Worm (Caenorhabditis elegans) whole organism, L1 larva: ENCODE results near the gene srsx-25.

ENCODE experiments used
- C16A3.4 ChIP-seq: fragments of 150-350 bp; optimal IDR thresholded peaks from 2 replicates; lab custom pipeline; 2014; ENCODE audit warnings: missing biosample characterization, missing genetic modification characterization
- Y116A8C.19 ChIP-seq: sonication (generic microtip); optimal IDR thresholded peaks from 2 replicates; lab custom pipeline; 2016; ENCODE audit warnings: missing compliant biosample characterization, missing genetic modification characterization, borderline replicate concordance
- aha-1 ChIP-seq: fragments of 150-350 bp; optimal IDR thresholded peaks from 2 replicates; lab custom pipeline; 2014; ENCODE audit warnings: missing biosample characterization, missing genetic modification characterization
- aly-2 ChIP-seq: fragments of 150-350 bp; optimal IDR thresholded peaks from 2 replicates; lab custom pipeline; 2014; ENCODE audit warnings: missing biosample characterization, missing genetic modification characterization
- blmp-1 ChIP-seq: fragments of 150-350 bp; optimal IDR thresholded peaks from 2 replicates; lab custom pipeline; 2014; ENCODE audit warnings: missing biosample characterization, missing genetic modification characterization
- ceh-63 ChIP-seq: fragments of 200-800 bp; sonication (Bioruptor generic); optimal IDR thresholded peaks from 2 replicates; lab custom pipeline; 2018; ENCODE audit warnings: mild to moderate bottlenecking, missing genetic modification characterization, missing compliant biosample characterization
- ceh-8 ChIP-seq: fragments of 200-800 bp; sonication (Bioruptor generic); optimal IDR thresholded peaks from 2 replicates; lab custom pipeline; 2018; ENCODE audit warnings: mild to moderate bottlenecking, missing genetic modification characterization, moderate library complexity, missing compliant biosample characterization
- ceh-88 ChIP-seq: fragments of 200-800 bp; sonication (Bioruptor generic); IDR thresholded peaks from 2 replicates; pipeline ENCODE4 v1.3.6; 2022; ENCODE audit warnings: missing genetic modification characterization, missing compliant biosample characterization
- ces-1 ChIP-seq: fragments of 150-350 bp; optimal IDR thresholded peaks from 2 replicates; lab custom pipeline; 2014; ENCODE audit warnings: missing biosample characterization, missing genetic modification reagents, missing genetic modification characterization
- efl-3 ChIP-seq: fragments of 200-800 bp; sonication (Bioruptor generic); optimal IDR thresholded peaks from 2 replicates; lab custom pipeline; 2018; ENCODE audit warnings: mild to moderate bottlenecking, missing genetic modification characterization, missing compliant biosample characterization
- egl-13 ChIP-seq: sonication (generic microtip); optimal IDR thresholded peaks from 2 replicates; lab custom pipeline; 2016; ENCODE audit warnings: missing genotype, missing genetic modification reagents, missing genetic modification characterization, missing compliant biosample characterization
- egl-27 ChIP-seq, 2 experiments: fragments of 150-350 bp in 1 of 2; sonication (generic microtip); optimal IDR thresholded peaks; 3 replicates each; lab custom pipeline; 2017 to 2018; ENCODE audit warnings: missing biosample characterization in 2 of 2, missing genetic modification characterization in 2 of 2, missing genetic modification reagents in 2 of 2
- elt-2 ChIP-seq: sonication (generic microtip); optimal IDR thresholded peaks from 2 replicates; lab custom pipeline; 2016; ENCODE audit warnings: missing genetic modification characterization, mild to moderate bottlenecking, inconsistent platforms, missing compliant biosample characterization, missing genetic modification reagents
- ets-5 ChIP-seq: fragments of 200-800 bp; sonication (Bioruptor generic); IDR thresholded peaks from 2 replicates; pipeline ENCODE4 v1.3.6; 2022; ENCODE audit warnings: missing genetic modification characterization, missing compliant biosample characterization
- fkh-4 ChIP-seq: sonication (generic microtip); optimal IDR thresholded peaks from 2 replicates; lab custom pipeline; 2016; ENCODE audit warnings: missing compliant biosample characterization, missing genetic modification characterization, borderline replicate concordance
- fkh-8 ChIP-seq: sonication (generic microtip); optimal IDR thresholded peaks from 2 replicates; lab custom pipeline; 2016; ENCODE audit warnings: mild to moderate bottlenecking, missing genetic modification characterization, missing compliant biosample characterization
- fos-1 ChIP-seq: fragments of 150-350 bp; optimal IDR thresholded peaks from 2 replicates; lab custom pipeline; 2014; ENCODE audit warnings: missing biosample characterization, missing genetic modification characterization
- grh-1 ChIP-seq: fragments of 200-800 bp; sonication (Bioruptor generic); IDR thresholded peaks from 2 replicates; pipeline ENCODE4 v1.3.6; 2022; ENCODE audit warnings: missing genetic modification reagents, missing genetic modification characterization, missing compliant biosample characterization
- hlh-17 ChIP-seq: fragments of 200-800 bp; sonication (Bioruptor generic); optimal IDR thresholded peaks from 2 replicates; lab custom pipeline; 2018; ENCODE audit warnings: missing genetic modification characterization, mild to moderate bottlenecking, missing compliant biosample characterization, moderate library complexity, borderline replicate concordance
- hlh-4 ChIP-seq: sonication (generic microtip); optimal IDR thresholded peaks from 2 replicates; lab custom pipeline; 2016; ENCODE audit warnings: mild to moderate bottlenecking, missing genetic modification characterization, missing compliant biosample characterization
- hpl-2 ChIP-seq: fragments of 150-350 bp; optimal IDR thresholded peaks from 2 replicates; lab custom pipeline; 2014; ENCODE audit warnings: missing biosample characterization, missing genetic modification reagents, missing genetic modification characterization
- irx-1 ChIP-seq: sonication (generic microtip); optimal IDR thresholded peaks from 2 replicates; lab custom pipeline; 2016; ENCODE audit warnings: missing genetic modification characterization, missing compliant biosample characterization
- isw-1 ChIP-seq: fragments of 200-800 bp; sonication (Bioruptor generic); IDR thresholded peaks from 2 replicates; pipeline ENCODE4 v1.3.6; 2022; ENCODE audit warnings: missing genetic modification characterization, missing compliant biosample characterization
- jun-1 ChIP-seq: fragments of 150-350 bp; optimal IDR thresholded peaks from 2 replicates; lab custom pipeline; 2014; ENCODE audit warnings: missing biosample characterization, missing genetic modification reagents, missing genetic modification characterization
- lin-14 ChIP-seq: fragments of 200-800 bp; sonication (Bioruptor generic); optimal IDR thresholded peaks from 2 replicates; lab custom pipeline; 2018; ENCODE audit warnings: mild to moderate bottlenecking, missing genetic modification characterization, moderate library complexity, missing compliant biosample characterization
- mdl-1 ChIP-seq, 2 experiments: fragments of 150-350 bp; optimal IDR thresholded peaks; 2 replicates each; lab custom pipeline; 2014 to 2017; ENCODE audit warnings: missing biosample characterization in 2 of 2, missing genetic modification characterization in 2 of 2, inconsistent platforms in 1 of 2
- mep-1 ChIP-seq: fragments of 150-350 bp; optimal IDR thresholded peaks from 2 replicates; lab custom pipeline; 2014; ENCODE audit warnings: missing biosample characterization, missing genetic modification characterization
- nhr-11 ChIP-seq: fragments of 150-350 bp; optimal IDR thresholded peaks from 2 replicates; lab custom pipeline; 2014; ENCODE audit warnings: missing biosample characterization, missing genetic modification characterization
- nhr-20 ChIP-seq: sonication (generic microtip); optimal IDR thresholded peaks from 2 replicates; lab custom pipeline; 2016; ENCODE audit warnings: mild to moderate bottlenecking, missing genetic modification characterization, missing compliant biosample characterization
- nhr-237 ChIP-seq: fragments of 150-350 bp; optimal IDR thresholded peaks from 2 replicates; lab custom pipeline; 2014; ENCODE audit warnings: missing biosample characterization, missing genetic modification characterization
- nhr-28 ChIP-seq: fragments of 150-350 bp; optimal IDR thresholded peaks from 2 replicates; lab custom pipeline; 2014; ENCODE audit warnings: missing biosample characterization, missing genetic modification characterization
- nhr-77 ChIP-seq: fragments of 150-350 bp; optimal IDR thresholded peaks from 2 replicates; lab custom pipeline; 2014; ENCODE audit warnings: missing biosample characterization, missing genetic modification characterization
- nhr-84 ChIP-seq: sonication (generic microtip); optimal IDR thresholded peaks from 2 replicates; lab custom pipeline; 2017; ENCODE audit warnings: missing biosample characterization, missing genetic modification characterization
- nhr-85 ChIP-seq: sonication (generic microtip); peaks from one replicate; lab custom pipeline; 2016; ENCODE audit warnings: missing genetic modification characterization, inconsistent platforms, missing compliant biosample characterization
- nhr-90 ChIP-seq: sonication (generic microtip); optimal IDR thresholded peaks from 2 replicates; lab custom pipeline; 2016; ENCODE audit warnings: mild to moderate bottlenecking, missing genetic modification characterization, missing compliant biosample characterization; ENCODE audit not compliant: poor library complexity
- pax-3 ChIP-seq: fragments of 200-800 bp; sonication (Bioruptor generic); optimal IDR thresholded peaks from 2 replicates; lab custom pipeline; 2018; ENCODE audit warnings: mild to moderate bottlenecking, missing genetic modification characterization, moderate library complexity, missing compliant biosample characterization
- pqm-1 ChIP-seq: sonication (generic microtip); optimal IDR thresholded peaks from 3 replicates; lab custom pipeline; 2017; ENCODE audit warnings: missing biosample characterization, missing genetic modification characterization
- rnt-1 ChIP-seq: sonication (generic microtip); optimal IDR thresholded peaks from 2 replicates; lab custom pipeline; 2016; ENCODE audit warnings: mild to moderate bottlenecking, missing genetic modification characterization, moderate library complexity, missing compliant biosample characterization
- snpc-4 ChIP-seq: fragments of 150-350 bp; optimal IDR thresholded peaks from 2 replicates; lab custom pipeline; 2014; ENCODE audit warnings: missing biosample characterization, missing genetic modification characterization
- snu-23 ChIP-seq: sonication (generic microtip); optimal IDR thresholded peaks from 2 replicates; lab custom pipeline; 2016; ENCODE audit warnings: missing genetic modification characterization, missing compliant biosample characterization
- sox-4 ChIP-seq: sonication (generic microtip); optimal IDR thresholded peaks from 2 replicates; lab custom pipeline; 2016; ENCODE audit warnings: missing genetic modification characterization, missing compliant biosample characterization
- sptf-1 ChIP-seq: fragments of 150-350 bp; optimal IDR thresholded peaks from 2 replicates; lab custom pipeline; 2014; ENCODE audit warnings: missing biosample characterization, missing genetic modification characterization
- swsn-7 ChIP-seq: sonication (generic microtip); optimal IDR thresholded peaks from 2 replicates; lab custom pipeline; 2016; ENCODE audit warnings: missing genetic modification characterization, missing compliant biosample characterization
- tlp-1 ChIP-seq: fragments of 150-350 bp; optimal IDR thresholded peaks from 2 replicates; lab custom pipeline; 2014; ENCODE audit warnings: missing biosample characterization, missing genetic modification characterization
- unc-130 ChIP-seq: fragments of 150-350 bp; optimal IDR thresholded peaks from 2 replicates; lab custom pipeline; 2017; ENCODE audit warnings: missing biosample characterization, missing genetic modification characterization, inconsistent platforms
- unc-30 ChIP-seq: sonication (generic microtip); optimal IDR thresholded peaks from 2 replicates; lab custom pipeline; 2017; ENCODE audit warnings: missing biosample characterization, missing genetic modification characterization
- unc-98 ChIP-seq: fragments of 200-800 bp; sonication (Bioruptor generic); IDR thresholded peaks from 2 replicates; pipeline ENCODE4 v1.3.6; 2022; ENCODE audit warnings: missing genetic modification characterization, missing compliant biosample characterization
- vab-15 ChIP-seq: sonication (generic microtip); optimal IDR thresholded peaks from 2 replicates; lab custom pipeline; 2017; ENCODE audit warnings: missing genotype, mild to moderate bottlenecking, missing genetic modification characterization, missing compliant biosample characterization
- zag-1 ChIP-seq: fragments of 150-350 bp; optimal IDR thresholded peaks from 2 replicates; lab custom pipeline; 2014; ENCODE audit warnings: missing biosample characterization, missing genetic modification characterization
- ztf-11 ChIP-seq, 2 experiments: sonication (generic microtip); optimal IDR thresholded peaks; 2 replicates each; lab custom pipeline; 2016 to 2017; ENCODE audit warnings: missing genetic modification characterization in 2 of 2, missing biosample characterization in 1 of 2, missing compliant biosample characterization in 1 of 2

srsx-25 gene

DNA sequence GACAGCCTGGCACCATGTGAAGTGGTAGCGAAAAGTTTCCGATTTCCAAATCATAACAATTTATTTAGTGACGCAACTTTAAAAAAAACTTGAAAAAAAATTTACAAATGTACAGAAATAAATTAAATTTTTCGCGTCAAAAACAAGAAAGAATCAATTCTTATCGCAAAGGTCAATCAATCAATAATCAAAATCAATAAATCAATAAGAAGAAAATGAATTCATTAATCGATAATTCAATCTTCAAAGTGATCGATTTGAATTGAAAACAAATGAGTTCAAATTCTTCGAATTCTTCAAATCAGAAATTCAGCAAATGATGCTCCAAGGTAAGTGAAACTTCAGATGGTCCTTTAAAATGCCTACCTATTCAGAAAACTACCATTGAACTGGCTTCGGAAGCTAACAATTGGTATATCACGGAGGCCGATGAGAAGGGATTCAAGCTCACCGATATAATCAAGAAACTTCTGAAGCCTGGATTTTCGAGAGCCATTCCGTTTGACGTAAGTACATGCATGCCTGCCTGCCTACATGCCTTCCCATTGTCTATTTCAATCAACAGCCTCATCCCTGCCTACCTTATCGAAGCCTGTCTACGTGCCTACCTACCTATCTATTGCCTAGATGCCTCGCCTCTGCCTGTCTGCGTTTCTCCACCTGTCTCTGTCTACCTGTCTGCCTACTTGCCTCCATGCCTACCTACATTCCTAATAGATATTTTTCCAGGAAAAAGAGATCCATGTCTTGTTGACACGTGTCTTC, 44.9 kb upstream of the srsx-25 start:
- no peak for TF ChIP-seq unc-30 (tag; lab: Kevin White, UChicago)
- TF ChIP-seq zag-1 (tag; lab: Kevin White, UChicago), result no peak
- no peak for TF ChIP-seq lin-14 (GFP tag; lab: Kevin White, UChicago)
- TF ChIP-seq nhr-237 (tag; lab: Kevin White, UChicago), result no peak
- TF ChIP-seq tlp-1 (tag; lab: Kevin White, UChicago), result no peak
- no peak for TF ChIP-seq fkh-8 (tag; lab: Kevin White, UChicago)
- no peak for TF ChIP-seq elt-2 (tag; lab: Kevin White, UChicago)
- TF ChIP-seq vab-15 (tag; lab: Kevin White, UChicago), result no peak
- no peak for TF ChIP-seq ets-5 (GFP tag; lab: Robert Waterston, UW)
- TF ChIP-seq nhr-28, result no peak

ce11 chrIV:13322429-13322828, 42.5 kb upstream of the srsx-25 start:
- peak; percentile 6 for TF ChIP-seq C16A3.4 (tag; lab: Kevin White, UChicago)
- TF ChIP-seq pqm-1 (tag; lab: Kevin White, UChicago), result no peak
- TF ChIP-seq nhr-11, result peak; percentile 55
- TF ChIP-seq irx-1, result no peak
- no peak for TF ChIP-seq sptf-1
- peak; percentile 81 for TF ChIP-seq nhr-90 (tag; lab: Kevin White, UChicago)
- no peak for TF ChIP-seq Y116A8C.19 (tag; lab: Kevin White, UChicago)
- TF ChIP-seq fos-1 (tag; lab: Kevin White, UChicago), result peak; percentile 59
- TF ChIP-seq ztf-11 (tag; optimal IDR thresholded peaks at IDR 0.05; lab: Kevin White, UChicago), result no peak
- peak; percentile 93 for TF ChIP-seq nhr-20 (tag; lab: Kevin White, UChicago)
- TF ChIP-seq snu-23, result peak; percentile 87
- no peak for TF ChIP-seq hpl-2 (GFP tag; lab: Kevin White, UChicago)
- TF ChIP-seq rnt-1, result peak; percentile 84
- no peak for TF ChIP-seq vab-15 (tag; lab: Kevin White, UChicago)
- peak; percentile 88 for TF ChIP-seq mep-1 (tag; lab: Kevin White, UChicago)
- peak; percentile 31 for TF ChIP-seq aha-1 (tag; lab: Kevin White, UChicago)
- TF ChIP-seq fkh-4 (tag; lab: Kevin White, UChicago), result no peak
- no peak for TF ChIP-seq efl-3
- TF ChIP-seq ces-1 (GFP tag; lab: Kevin White, UChicago), result no peak
- TF ChIP-seq snpc-4 (tag; lab: Kevin White, UChicago), result peak; percentile 46
- no peak for TF ChIP-seq pax-3 (tag; lab: Kevin White, UChicago)
- no peak for TF ChIP-seq hlh-17 (GFP tag; lab: Kevin White, UChicago)
- TF ChIP-seq mdl-1 (tag; optimal IDR thresholded peaks at IDR 0.05; lab: Kevin White, UChicago), result peak in 1 of 2 experiments; percentile 63
- TF ChIP-seq ceh-8 (GFP tag; lab: Kevin White, UChicago), result no peak
- TF ChIP-seq jun-1 (tag; lab: Kevin White, UChicago), result peak; percentile 55
- no peak for TF ChIP-seq isw-1 (GFP tag; lab: Robert Waterston, UW)
- no peak for TF ChIP-seq ceh-63
- peak; percentile 88 for TF ChIP-seq nhr-85 (tag; lab: Kevin White, UChicago)
- TF ChIP-seq nhr-77 (tag; lab: Kevin White, UChicago), result peak; percentile 89
- peak; percentile 94 for TF ChIP-seq elt-2 (tag; lab: Kevin White, UChicago)
- no peak for TF ChIP-seq aly-2 (tag; lab: Kevin White, UChicago)
- no peak for TF ChIP-seq nhr-84 (tag; lab: Kevin White, UChicago)
- peak; percentile 33 for TF ChIP-seq blmp-1
- TF ChIP-seq sox-4 (tag; lab: Kevin White, UChicago), result no peak
- peak; percentile 84 for TF ChIP-seq swsn-7
- TF ChIP-seq unc-130, result no peak
- no peak for TF ChIP-seq hlh-4
- 0 out of 2 replicates have a peak, but pooled peaks have one; percentile 18 for TF ChIP-seq unc-98 (GFP tag; lab: Robert Waterston, UW)
- TF ChIP-seq grh-1 (GFP tag; lab: Robert Waterston, UW), result peak; percentile 35; the same call in 1 of the 2 replicates
- TF ChIP-seq ceh-88 (GFP tag; lab: Robert Waterston, UW), result no peak
- TF ChIP-seq egl-13 (tag; lab: Kevin White, UChicago), result no peak
- TF ChIP-seq egl-27 (tag; optimal IDR thresholded peaks at IDR 0.05; lab: Kevin White, UChicago), result peak; percentile 31 to 50
